Worm (Caenorhabditis elegans) whole organism, L3 larva: Measurements from ENCODE around the gene bgnt-1.2.
"Not testable (repeated sequence)": the region's sequence is repeated elsewhere in the genome, so short reads cannot be mapped to it uniquely, and the experiment has no call there.

Source experiments
- R02D3.7 ChIP-seq: fragments of 150-350 bp; optimal IDR thresholded peaks from 2 replicates; lab custom pipeline; 2014; ENCODE audit warnings: missing biosample characterization, missing genetic modification characterization
- ZK546.5 ChIP-seq: sonication (generic microtip); optimal IDR thresholded peaks from 2 replicates; lab custom pipeline; 2017; ENCODE audit warnings: missing biosample characterization, missing genetic modification characterization
- ama-1 ChIP-seq: fragments of 150-350 bp; optimal IDR thresholded peaks from 2 replicates; lab custom pipeline; 2018
- ceh-28 ChIP-seq: fragments of 150-350 bp; optimal IDR thresholded peaks from 2 replicates; lab custom pipeline; 2014; ENCODE audit warnings: missing biosample characterization, missing genetic modification reagents, missing genetic modification characterization
- daf-12 ChIP-seq: fragments of 150-350 bp; optimal IDR thresholded peaks from 2 replicates; lab custom pipeline; 2014; ENCODE audit warnings: missing biosample characterization, missing genetic modification reagents, missing genetic modification characterization
- egl-27 ChIP-seq: sonication (generic microtip); optimal IDR thresholded peaks from 4 replicates; lab custom pipeline; 2017; ENCODE audit warnings: missing biosample characterization, missing genetic modification reagents, missing genetic modification characterization
- egl-5 ChIP-seq: fragments of 150-350 bp; optimal IDR thresholded peaks from 2 replicates; lab custom pipeline; 2017; ENCODE audit warnings: missing biosample characterization, missing genetic modification reagents, missing genetic modification characterization, inconsistent platforms
- elt-2 ChIP-seq: sonication (generic microtip); optimal IDR thresholded peaks from 2 replicates; lab custom pipeline; 2016; ENCODE audit warnings: missing genetic modification reagents, mild to moderate bottlenecking, missing genetic modification characterization, missing compliant biosample characterization
- fkh-10 ChIP-seq: sonication (generic microtip); optimal IDR thresholded peaks from 2 replicates; lab custom pipeline; 2017; ENCODE audit warnings: missing biosample characterization, missing genetic modification reagents, missing genetic modification characterization
- fkh-2 ChIP-seq: fragments of 150-350 bp; optimal IDR thresholded peaks from 2 replicates; lab custom pipeline; 2014; ENCODE audit warnings: missing biosample characterization, missing genetic modification reagents, missing genetic modification characterization
- hmg-11 ChIP-seq: sonication (generic microtip); optimal IDR thresholded peaks from 2 replicates; lab custom pipeline; 2016; ENCODE audit warnings: missing genetic modification characterization, missing compliant biosample characterization
- jun-1 ChIP-seq: fragments of 150-350 bp; optimal IDR thresholded peaks from 2 replicates; lab custom pipeline; 2014; ENCODE audit warnings: missing biosample characterization, missing genetic modification reagents, missing genetic modification characterization
- lin-15B ChIP-seq: fragments of 150-350 bp; optimal IDR thresholded peaks from 2 replicates; lab custom pipeline; 2014; ENCODE audit warnings: missing biosample characterization, missing genetic modification characterization
- lin-39 ChIP-seq: fragments of 150-350 bp; optimal IDR thresholded peaks from 2 replicates; lab custom pipeline; 2018; ENCODE audit warnings: missing biosample characterization, missing genetic modification reagents, missing genetic modification characterization
- lsy-12 ChIP-seq: sonication (generic microtip); optimal IDR thresholded peaks from 2 replicates; lab custom pipeline; 2016; ENCODE audit warnings: mild to moderate bottlenecking, missing genetic modification characterization, missing compliant biosample characterization
- mdl-1 ChIP-seq: fragments of 150-350 bp; optimal IDR thresholded peaks from 2 replicates; lab custom pipeline; 2014; ENCODE audit warnings: missing biosample characterization, missing genetic modification characterization
- mml-1 ChIP-seq: fragments of 150-350 bp; sonication (generic microtip); optimal IDR thresholded peaks from 3 replicates; lab custom pipeline; 2014; ENCODE audit warnings: missing biosample characterization, missing genetic modification characterization
- nfya-1 ChIP-seq: sonication (generic microtip); optimal IDR thresholded peaks from 2 replicates; lab custom pipeline; 2017; ENCODE audit warnings: missing genetic modification characterization, mild to moderate bottlenecking, missing compliant biosample characterization, antibody characterized with exemption, moderate library complexity; ENCODE audit not compliant: insufficient read depth
- nhr-12 ChIP-seq: fragments of 150-350 bp; optimal IDR thresholded peaks from 2 replicates; lab custom pipeline; 2014; ENCODE audit warnings: missing biosample characterization, missing genetic modification characterization
- nhr-23 ChIP-seq: fragments of 150-350 bp; optimal IDR thresholded peaks from 2 replicates; lab custom pipeline; 2014; ENCODE audit warnings: missing biosample characterization, missing genetic modification reagents, missing genetic modification characterization
- nhr-237 ChIP-seq: fragments of 150-350 bp; optimal IDR thresholded peaks from 2 replicates; lab custom pipeline; 2014; ENCODE audit warnings: missing biosample characterization, missing genetic modification characterization
- nhr-25 ChIP-seq: sonication (generic microtip); optimal IDR thresholded peaks from 2 replicates; lab custom pipeline; 2017; ENCODE audit warnings: missing biosample characterization, missing genetic modification characterization
- nhr-28 ChIP-seq: fragments of 150-350 bp; optimal IDR thresholded peaks from 2 replicates; lab custom pipeline; 2014; ENCODE audit warnings: missing biosample characterization, missing genetic modification characterization
- nhr-43 ChIP-seq: sonication (generic microtip); optimal IDR thresholded peaks from 2 replicates; lab custom pipeline; 2016; ENCODE audit warnings: mild to moderate bottlenecking, missing genetic modification characterization, missing compliant biosample characterization; ENCODE audit not compliant: poor library complexity, severe bottlenecking
- nhr-67 ChIP-seq: fragments of 150-350 bp; optimal IDR thresholded peaks from 2 replicates; lab custom pipeline; 2014; ENCODE audit warnings: missing biosample characterization, missing genetic modification characterization
- nhr-76 ChIP-seq: fragments of 150-350 bp; sonication (generic microtip); optimal IDR thresholded peaks from 5 replicates; lab custom pipeline; 2014; ENCODE audit warnings: missing biosample characterization, missing genetic modification characterization
- pha-4 ChIP-seq: fragments of 150-350 bp; optimal IDR thresholded peaks from 2 replicates; lab custom pipeline; 2014; ENCODE audit warnings: missing biosample characterization, missing genetic modification reagents, missing genetic modification characterization
- pqm-1 ChIP-seq: fragments of 150-350 bp; optimal IDR thresholded peaks from 2 replicates; lab custom pipeline; 2017; ENCODE audit warnings: missing biosample characterization, missing genetic modification characterization, inconsistent platforms
- sea-2 ChIP-seq: fragments of 150-350 bp; sonication (generic microtip); optimal IDR thresholded peaks from 4 replicates; lab custom pipeline; 2014; ENCODE audit warnings: missing biosample characterization, missing genetic modification reagents, missing genetic modification characterization
- skn-1 ChIP-seq: fragments of 150-350 bp; optimal IDR thresholded peaks from 2 replicates; lab custom pipeline; 2014; ENCODE audit warnings: missing biosample characterization, missing genetic modification characterization
- snpc-4 ChIP-seq: fragments of 150-350 bp; optimal IDR thresholded peaks from 2 replicates; lab custom pipeline; 2014; ENCODE audit warnings: missing biosample characterization, missing genetic modification characterization
- tbx-2 ChIP-seq: sonication (generic microtip); optimal IDR thresholded peaks from 2 replicates; lab custom pipeline; 2016; ENCODE audit warnings: mild to moderate bottlenecking, missing genetic modification characterization, missing compliant biosample characterization
- unc-39 ChIP-seq: sonication (generic microtip); optimal IDR thresholded peaks from 4 replicates; lab custom pipeline; 2017; ENCODE audit warnings: missing biosample characterization, missing genetic modification characterization
- zag-1 ChIP-seq: fragments of 150-350 bp; optimal IDR thresholded peaks from 2 replicates; lab custom pipeline; 2014; ENCODE audit warnings: missing biosample characterization, missing genetic modification characterization
- ztf-11 ChIP-seq: fragments of 150-350 bp; optimal IDR thresholded peaks from 2 replicates; lab custom pipeline; 2014; ENCODE audit warnings: missing biosample characterization, missing genetic modification characterization
- ztf-4 ChIP-seq: fragments of 150-350 bp; optimal IDR thresholded peaks from 2 replicates; lab custom pipeline; 2014; ENCODE audit warnings: missing biosample characterization, missing genetic modification characterization

Gene bgnt-1.2

DNA sequence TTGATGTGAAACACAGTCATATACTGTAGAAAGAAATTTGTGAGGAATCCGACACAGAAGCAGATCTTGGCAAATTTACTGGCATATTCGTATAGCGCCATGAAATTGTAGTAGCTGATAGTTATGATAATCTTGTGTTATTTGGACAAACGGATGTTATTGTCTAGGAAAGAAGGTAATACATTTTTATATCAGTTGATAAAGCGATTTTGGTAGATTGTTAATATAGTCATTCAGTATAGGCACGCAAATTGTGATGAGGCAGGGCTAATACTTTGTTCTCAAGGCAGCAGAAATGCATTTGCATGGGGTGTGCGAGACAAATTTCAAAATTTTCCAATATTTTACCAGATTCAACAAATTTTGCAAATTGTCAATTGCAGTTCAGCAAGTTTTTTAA is 27.6 kb upstream of the bgnt-1.2 start, which contains the start of gene str-52:
TSS of gene str-52 (minus strand) at position 101 of the 400 bp plus-strand sequence.
- TF ChIP-seq ama-1 (lab: Kevin White, UChicago) (no peak), ZK546.5 (tag; lab: Kevin White, UChicago) (no peak), nhr-23 (tag; lab: Kevin White, UChicago) (no peak), nhr-237 (tag; lab: Kevin White, UChicago) (no peak), R02D3.7 (tag; lab: Kevin White, UChicago) (no peak), egl-27 (tag; lab: Kevin White, UChicago) (no peak), ztf-11 (no peak), nhr-67 (tag; lab: Kevin White, UChicago) (no peak), fkh-10 (GFP tag; lab: Kevin White, UChicago) (no peak), pqm-1 (tag; lab: Kevin White, UChicago) (no peak), skn-1 (tag; lab: Kevin White, UChicago) (no peak), sea-2 (no peak), tbx-2 (no peak), mml-1 (tag; lab: Kevin White, UChicago) (no peak), lin-39 (tag; lab: Kevin White, UChicago) (no peak), mdl-1 (tag; lab: Kevin White, UChicago) (no peak)

ce11 chrV:2144408-2144807 is 25.9 kb upstream of the bgnt-1.2 start, which contains the start of gene F22F7.12:
Gene F22F7.12 (minus strand): TSS chrV:2144508.
- not testable (repeated sequence) for TF ChIP-seq lsy-12 (tag; lab: Kevin White, UChicago); fkh-2 (tag; lab: Kevin White, UChicago); sea-2

- TF ChIP-seq tbx-2 (no peak), nhr-28 (tag; lab: Kevin White, UChicago) (no peak), elt-2 (no peak), ztf-11 (no peak), ama-1 (lab: Kevin White, UChicago) (no peak), unc-39 (tag; lab: Kevin White, UChicago) (no peak), ceh-28 (tag; lab: Kevin White, UChicago) (no peak)
Observed at ce11 chrV:2139918-2140317, 21.4 kb upstream of the bgnt-1.2 start, which contains the start of gene F22F7.7. Gene F22F7.7 (minus strand): TSS chrV:2140042.

ce11 chrV:2138287-2138686 is 19.8 kb upstream of the bgnt-1.2 start:
- no peak for TF ChIP-seq ztf-11
- TF ChIP-seq ama-1 (lab: Kevin White, UChicago), result no peak
- no peak for TF ChIP-seq daf-12 (tag; lab: Kevin White, UChicago)
- TF ChIP-seq zag-1, result no peak
- TF ChIP-seq pha-4, result no peak
- no peak for TF ChIP-seq ztf-4 (tag; lab: Kevin White, UChicago)
- TF ChIP-seq jun-1, result peak; percentile 28
- TF ChIP-seq, all 47 proteins: peak for 1

DNA sequence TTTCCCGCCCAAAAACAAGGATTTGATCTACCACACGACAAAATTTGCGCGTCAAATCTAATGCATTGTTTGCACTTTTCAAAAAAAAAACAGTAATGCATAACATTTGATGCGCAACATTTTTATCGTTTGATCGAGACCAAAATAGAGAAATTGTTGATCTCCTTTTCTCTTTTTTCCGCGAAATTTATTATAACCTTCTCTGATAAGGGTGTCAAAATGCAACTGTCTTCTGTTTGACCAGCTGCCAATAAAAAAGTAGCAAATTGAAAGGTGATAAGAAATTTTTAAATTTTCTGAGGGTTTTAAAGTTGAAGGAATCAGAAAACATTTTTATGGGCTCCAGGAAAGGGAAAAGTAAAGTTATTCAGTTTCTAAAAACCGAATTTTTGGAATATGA is 18.5 kb upstream of the bgnt-1.2 start:
- no peak for TF ChIP-seq R02D3.7 (tag; lab: Kevin White, UChicago)
- no peak for TF ChIP-seq pqm-1 (tag; lab: Kevin White, UChicago)
- no peak for TF ChIP-seq nhr-25 (tag; lab: Kevin White, UChicago)
- no peak for TF ChIP-seq hmg-11 (tag; lab: Kevin White, UChicago)
- TF ChIP-seq nhr-28 (tag; lab: Kevin White, UChicago), result no peak
- TF ChIP-seq tbx-2, result no peak
- TF ChIP-seq nhr-76 (tag; lab: Kevin White, UChicago), result peak; percentile 59
- no peak for TF ChIP-seq nhr-43 (tag; lab: Kevin White, UChicago)
- peak; percentile 10 for TF ChIP-seq elt-2

- TF ChIP-seq ztf-11 (no peak), nfya-1 (tag; lab: Kevin White, UChicago) (peak; percentile 52), elt-2 (peak; percentile 11), R02D3.7 (tag; lab: Kevin White, UChicago) (no peak), lin-15B (tag; lab: Kevin White, UChicago) (no peak), jun-1 (peak; percentile 86), egl-5 (no peak), fkh-10 (GFP tag; lab: Kevin White, UChicago) (peak; percentile 27), hmg-11 (tag; lab: Kevin White, UChicago) (peak; percentile 54), snpc-4 (tag; lab: Kevin White, UChicago) (peak; percentile 23), nhr-12 (tag; lab: Kevin White, UChicago) (no peak), egl-27 (tag; lab: Kevin White, UChicago) (no peak), nhr-237 (tag; lab: Kevin White, UChicago) (no peak), lin-39 (tag; lab: Kevin White, UChicago) (peak; percentile 39)
Observed at ce11 chrV:2135323-2135722, 16.8 kb upstream of the bgnt-1.2 start.
